Worm (Caenorhabditis elegans) whole organism, L3 larva: ENCODE results near the gene pezo-1.

Source experiments
- R02D3.7 ChIP-seq: fragments of 150-350 bp; optimal IDR thresholded peaks from 2 replicates; lab custom pipeline; 2014; ENCODE audit warnings: missing biosample characterization, missing genetic modification characterization
- ZK546.5 ChIP-seq: sonication (generic microtip); optimal IDR thresholded peaks from 2 replicates; lab custom pipeline; 2017; ENCODE audit warnings: missing biosample characterization, missing genetic modification characterization
- aly-2 ChIP-seq: fragments of 150-350 bp; optimal IDR thresholded peaks from 2 replicates; lab custom pipeline; 2014; ENCODE audit warnings: missing biosample characterization, missing genetic modification characterization
- ceh-28 ChIP-seq: fragments of 150-350 bp; optimal IDR thresholded peaks from 2 replicates; lab custom pipeline; 2014; ENCODE audit warnings: missing biosample characterization, missing genetic modification reagents, missing genetic modification characterization
- ceh-82 ChIP-seq: fragments of 150-350 bp; optimal IDR thresholded peaks from 2 replicates; lab custom pipeline; 2014; ENCODE audit warnings: missing biosample characterization, missing genetic modification characterization
- ceh-9 ChIP-seq: sonication (generic microtip); optimal IDR thresholded peaks from 2 replicates; lab custom pipeline; 2018; ENCODE audit warnings: missing biosample characterization, missing genetic modification characterization
- daf-12 ChIP-seq: fragments of 150-350 bp; optimal IDR thresholded peaks from 2 replicates; lab custom pipeline; 2014; ENCODE audit warnings: missing biosample characterization, missing genetic modification reagents, missing genetic modification characterization
- egl-27 ChIP-seq: sonication (generic microtip); optimal IDR thresholded peaks from 4 replicates; lab custom pipeline; 2017; ENCODE audit warnings: missing biosample characterization, missing genetic modification reagents, missing genetic modification characterization
- elt-1 ChIP-seq: fragments of 150-350 bp; optimal IDR thresholded peaks from 2 replicates; lab custom pipeline; 2014; ENCODE audit warnings: missing biosample characterization, missing genetic modification characterization
- elt-2 ChIP-seq: sonication (generic microtip); optimal IDR thresholded peaks from 2 replicates; lab custom pipeline; 2016; ENCODE audit warnings: missing genetic modification reagents, mild to moderate bottlenecking, missing genetic modification characterization, missing compliant biosample characterization
- elt-3 ChIP-seq, 3 experiments: fragments of 150-350 bp in 1 of 3; sonication (generic microtip) in 2 of 3; optimal IDR thresholded peaks; 2 replicates in 2 of 3; 4 replicates in 1 of 3; lab custom pipeline; 2014 to 2017; ENCODE audit warnings: missing biosample characterization in 3 of 3, missing genetic modification characterization in 3 of 3
- eor-1 ChIP-seq, 2 experiments: fragments of 150-350 bp; optimal IDR thresholded peaks; 2 replicates each; lab custom pipeline; 2014 to 2018; ENCODE audit warnings: missing biosample characterization in 2 of 2, missing genetic modification characterization in 2 of 2
- hmg-11 ChIP-seq: sonication (generic microtip); optimal IDR thresholded peaks from 2 replicates; lab custom pipeline; 2016; ENCODE audit warnings: missing genetic modification characterization, missing compliant biosample characterization
- jun-1 ChIP-seq: fragments of 150-350 bp; optimal IDR thresholded peaks from 2 replicates; lab custom pipeline; 2014; ENCODE audit warnings: missing biosample characterization, missing genetic modification reagents, missing genetic modification characterization
- lin-15B ChIP-seq: fragments of 150-350 bp; optimal IDR thresholded peaks from 2 replicates; lab custom pipeline; 2014; ENCODE audit warnings: missing biosample characterization, missing genetic modification characterization
- lin-39 ChIP-seq: fragments of 150-350 bp; optimal IDR thresholded peaks from 2 replicates; lab custom pipeline; 2018; ENCODE audit warnings: missing biosample characterization, missing genetic modification reagents, missing genetic modification characterization
- lsy-12 ChIP-seq: sonication (generic microtip); optimal IDR thresholded peaks from 2 replicates; lab custom pipeline; 2016; ENCODE audit warnings: mild to moderate bottlenecking, missing genetic modification characterization, missing compliant biosample characterization
- mdl-1 ChIP-seq: fragments of 150-350 bp; optimal IDR thresholded peaks from 2 replicates; lab custom pipeline; 2014; ENCODE audit warnings: missing biosample characterization, missing genetic modification characterization
- mml-1 ChIP-seq: fragments of 150-350 bp; sonication (generic microtip); optimal IDR thresholded peaks from 3 replicates; lab custom pipeline; 2014; ENCODE audit warnings: missing biosample characterization, missing genetic modification characterization
- nfya-1 ChIP-seq: sonication (generic microtip); optimal IDR thresholded peaks from 2 replicates; lab custom pipeline; 2017; ENCODE audit warnings: missing genetic modification characterization, mild to moderate bottlenecking, missing compliant biosample characterization, antibody characterized with exemption, moderate library complexity; ENCODE audit not compliant: insufficient read depth
- nhr-11 ChIP-seq: fragments of 150-350 bp; optimal IDR thresholded peaks from 2 replicates; lab custom pipeline; 2014; ENCODE audit warnings: missing biosample characterization, missing genetic modification characterization
- nhr-237 ChIP-seq: fragments of 150-350 bp; optimal IDR thresholded peaks from 2 replicates; lab custom pipeline; 2014; ENCODE audit warnings: missing biosample characterization, missing genetic modification characterization
- nhr-25 ChIP-seq: sonication (generic microtip); optimal IDR thresholded peaks from 2 replicates; lab custom pipeline; 2017; ENCODE audit warnings: missing biosample characterization, missing genetic modification characterization
- nhr-43 ChIP-seq: sonication (generic microtip); optimal IDR thresholded peaks from 2 replicates; lab custom pipeline; 2016; ENCODE audit warnings: mild to moderate bottlenecking, missing genetic modification characterization, missing compliant biosample characterization; ENCODE audit not compliant: poor library complexity, severe bottlenecking
- nhr-67 ChIP-seq: fragments of 150-350 bp; optimal IDR thresholded peaks from 2 replicates; lab custom pipeline; 2014; ENCODE audit warnings: missing biosample characterization, missing genetic modification characterization
- nhr-77 ChIP-seq: fragments of 150-350 bp; optimal IDR thresholded peaks from 2 replicates; lab custom pipeline; 2014; ENCODE audit warnings: missing biosample characterization, missing genetic modification characterization
- pha-4 ChIP-seq: fragments of 150-350 bp; optimal IDR thresholded peaks from 2 replicates; lab custom pipeline; 2014; ENCODE audit warnings: missing biosample characterization, missing genetic modification reagents, missing genetic modification characterization
- pqm-1 ChIP-seq: fragments of 150-350 bp; optimal IDR thresholded peaks from 2 replicates; lab custom pipeline; 2017; ENCODE audit warnings: missing biosample characterization, missing genetic modification characterization, inconsistent platforms
- sea-2 ChIP-seq: fragments of 150-350 bp; sonication (generic microtip); optimal IDR thresholded peaks from 4 replicates; lab custom pipeline; 2014; ENCODE audit warnings: missing biosample characterization, missing genetic modification reagents, missing genetic modification characterization
- skn-1 ChIP-seq: fragments of 150-350 bp; optimal IDR thresholded peaks from 2 replicates; lab custom pipeline; 2014; ENCODE audit warnings: missing biosample characterization, missing genetic modification characterization
- snpc-4 ChIP-seq: fragments of 150-350 bp; optimal IDR thresholded peaks from 2 replicates; lab custom pipeline; 2014; ENCODE audit warnings: missing biosample characterization, missing genetic modification characterization
- tbx-2 ChIP-seq: sonication (generic microtip); optimal IDR thresholded peaks from 2 replicates; lab custom pipeline; 2016; ENCODE audit warnings: mild to moderate bottlenecking, missing genetic modification characterization, missing compliant biosample characterization
- unc-39 ChIP-seq: sonication (generic microtip); optimal IDR thresholded peaks from 4 replicates; lab custom pipeline; 2017; ENCODE audit warnings: missing biosample characterization, missing genetic modification characterization
- unc-62 ChIP-seq: fragments of 150-350 bp; sonication (generic microtip); optimal IDR thresholded peaks from 4 replicates; lab custom pipeline; 2014; ENCODE audit warnings: missing biosample characterization, missing genetic modification reagents, missing genetic modification characterization
- ztf-11 ChIP-seq: fragments of 150-350 bp; optimal IDR thresholded peaks from 2 replicates; lab custom pipeline; 2014; ENCODE audit warnings: missing biosample characterization, missing genetic modification characterization
- ztf-4 ChIP-seq: fragments of 150-350 bp; optimal IDR thresholded peaks from 2 replicates; lab custom pipeline; 2014; ENCODE audit warnings: missing biosample characterization, missing genetic modification characterization

The pezo-1 gene

ce11 chrIV:9335552-9336251 lies 30.6 kb downstream of the pezo-1 start, which contains the start of the genes coa-4 and T20D3.14:
TSS of gene coa-4 (minus strand) at chrIV:9335602.
TSS of gene T20D3.14 (minus strand) at chrIV:9335909.
- no peak for TF ChIP-seq daf-12 (tag; lab: Kevin White, UChicago)
- no peak for TF ChIP-seq mml-1
- peak; percentile 25 for TF ChIP-seq lin-15B (tag; lab: Kevin White, UChicago)
- peak; percentile 75 for TF ChIP-seq elt-2 (tag; lab: Kevin White, UChicago)
- TF ChIP-seq nhr-43 (tag; lab: Kevin White, UChicago), result no peak
- peak; percentile 61 for TF ChIP-seq nfya-1 (tag; lab: Kevin White, UChicago)
- no peak for TF ChIP-seq nhr-25 (tag; lab: Kevin White, UChicago)
- TF ChIP-seq unc-39 (tag; lab: Kevin White, UChicago), result no peak
- peak; percentile 80 for TF ChIP-seq pha-4
- TF ChIP-seq hmg-11 (tag; lab: Kevin White, UChicago), result peak; percentile 2
- no peak for TF ChIP-seq sea-2 (GFP tag; lab: Kevin White, UChicago)
- TF ChIP-seq snpc-4 (tag; lab: Kevin White, UChicago), result peak; percentile 27
- TF ChIP-seq egl-27 (tag; lab: Kevin White, UChicago), result no peak

DNA sequence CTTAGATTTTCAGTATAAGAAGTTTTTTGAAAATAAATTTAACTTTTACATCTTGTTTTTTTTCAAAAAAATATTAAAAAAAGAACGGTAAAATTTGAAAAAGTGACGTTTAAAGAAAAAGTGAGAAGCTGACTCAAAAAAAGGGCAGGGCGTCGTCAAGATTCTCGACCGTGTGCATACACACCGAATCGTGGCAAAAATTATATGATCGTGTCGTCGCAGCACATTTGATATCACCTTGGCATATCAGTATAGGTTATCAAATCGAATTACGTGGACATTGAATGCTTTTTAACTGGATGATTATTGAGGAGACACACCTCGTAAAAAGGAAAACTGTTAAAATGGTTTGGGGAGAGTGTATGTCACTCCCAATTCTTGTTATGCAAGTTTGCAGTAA lies 33.3 kb downstream of the pezo-1 start:
- TF ChIP-seq pqm-1 (tag; lab: Kevin White, UChicago) (peak; percentile 57), elt-2 (tag; lab: Kevin White, UChicago) (peak; percentile 93), nhr-11 (tag; lab: Kevin White, UChicago) (no peak)

- no peak for TF ChIP-seq elt-2 (tag; lab: Kevin White, UChicago)
- no peak for TF ChIP-seq nhr-237
- no peak for TF ChIP-seq hmg-11 (tag; lab: Kevin White, UChicago)
- TF ChIP-seq jun-1 (tag; lab: Kevin White, UChicago), result no peak
Measured at ce11 chrIV:9330755-9331154, 35.6 kb downstream of the pezo-1 start, which contains the start of gene nspg-7.1. TSS of gene nspg-7.1 (minus strand) at chrIV:9330855.

ce11 chrIV:9327706-9328105 lies 38.6 kb downstream of the pezo-1 start, which contains the start of gene clec-183:
TSS of gene clec-183 (plus strand) at chrIV:9328006.
- TF ChIP-seq egl-27 (tag; lab: Kevin White, UChicago) (no peak), elt-2 (tag; lab: Kevin White, UChicago) (no peak), mdl-1 (tag; lab: Kevin White, UChicago) (no peak), R02D3.7 (no peak), unc-62 (GFP tag; lab: Kevin White, UChicago) (no peak), lin-39 (tag; lab: Kevin White, UChicago) (no peak), nhr-43 (tag; lab: Kevin White, UChicago) (no peak), skn-1 (no peak), elt-1 (tag; lab: Kevin White, UChicago) (no peak), ZK546.5 (tag; lab: Kevin White, UChicago) (no peak), ceh-9 (tag; lab: Kevin White, UChicago) (no peak), ceh-82 (tag; lab: Kevin White, UChicago) (no peak), ceh-28 (tag; lab: Kevin White, UChicago) (no peak), hmg-11 (tag; lab: Kevin White, UChicago) (no peak), pqm-1 (tag; lab: Kevin White, UChicago) (no peak), ztf-11 (tag; lab: Kevin White, UChicago) (no peak), nhr-237 (no peak)
- TF ChIP-seq, all 47 proteins: peak for 0

DNA sequence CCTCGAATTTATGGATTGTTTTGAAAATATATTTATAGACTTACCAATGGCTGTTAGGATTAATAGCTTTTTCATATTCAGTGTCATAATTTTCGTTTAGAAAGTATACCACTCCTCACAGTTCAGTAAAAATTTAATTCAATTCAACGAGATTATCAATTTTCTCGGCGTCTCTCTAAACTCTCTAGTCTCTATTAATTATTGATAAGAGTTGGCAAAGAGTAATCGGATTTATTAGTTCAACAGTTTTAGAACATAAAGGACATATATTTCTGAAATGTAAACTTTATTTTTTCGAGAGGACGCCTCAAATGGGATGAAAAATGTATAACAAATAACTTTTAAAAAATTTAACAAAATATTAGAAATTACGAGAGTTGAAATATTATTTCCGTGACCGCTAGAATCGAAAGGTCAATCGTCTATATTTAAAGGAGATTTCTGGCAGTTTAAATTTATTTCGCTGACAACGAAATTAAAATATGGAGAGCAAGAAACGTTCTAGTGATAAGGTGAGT lies 42.3 kb downstream of the pezo-1 start, which contains the start of the genes nspg-11 and F49C12.15:
Gene nspg-11 (minus strand): TSS at position 101 of the 518 bp plus-strand sequence.
Gene F49C12.15 (plus strand): TSS at position 468 of the 518 bp plus-strand sequence.
- TF ChIP-seq snpc-4 (tag; lab: Kevin White, UChicago), result no peak
- TF ChIP-seq elt-2 (tag; lab: Kevin White, UChicago), result peak; percentile 10
- TF ChIP-seq, all 47 proteins: peak for 1

DNA sequence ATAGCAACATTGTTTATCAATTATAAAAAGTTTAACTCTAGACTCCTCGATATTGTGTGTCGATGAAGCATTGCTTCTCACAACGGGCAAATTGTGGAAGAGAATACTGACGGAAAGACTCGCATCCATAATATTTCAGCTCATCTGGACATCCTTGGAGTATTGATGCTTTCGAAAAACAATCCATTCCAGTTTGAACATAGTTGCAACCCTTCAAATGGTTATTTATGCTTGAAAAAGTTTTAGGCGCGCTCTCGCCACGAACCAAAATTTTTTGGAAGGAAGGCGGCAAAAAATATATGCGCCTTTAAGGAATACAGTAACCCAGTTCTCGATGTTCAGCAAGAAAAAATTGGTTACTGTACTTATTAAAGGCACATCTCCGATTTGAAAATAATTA lies 43.8 kb downstream of the pezo-1 start:
- TF ChIP-seq lin-39 (tag; lab: Kevin White, UChicago) (no peak), unc-39 (tag; lab: Kevin White, UChicago) (no peak), unc-62 (GFP tag; lab: Kevin White, UChicago) (no peak), jun-1 (tag; lab: Kevin White, UChicago) (no peak), eor-1 (tag; optimal IDR thresholded peaks at IDR 0.05; lab: Kevin White, UChicago) (no peak), elt-3 (tag; optimal IDR thresholded peaks at IDR 0.05; lab: Kevin White, UChicago) (no peak), aly-2 (tag; lab: Kevin White, UChicago) (no peak), nhr-67 (no peak), pha-4 (no peak), nfya-1 (tag; lab: Kevin White, UChicago) (no peak), nhr-43 (tag; lab: Kevin White, UChicago) (peak; percentile 43), skn-1 (no peak), pqm-1 (tag; lab: Kevin White, UChicago) (no peak), daf-12 (tag; lab: Kevin White, UChicago) (no peak), ztf-11 (tag; lab: Kevin White, UChicago) (no peak), elt-2 (tag; lab: Kevin White, UChicago) (peak; percentile 20), tbx-2 (tag; lab: Kevin White, UChicago) (peak; percentile 2), elt-1 (tag; lab: Kevin White, UChicago) (no peak), sea-2 (GFP tag; lab: Kevin White, UChicago) (no peak), ztf-4 (no peak), nhr-77 (tag; lab: Kevin White, UChicago) (no peak), lsy-12 (no peak)
